Fruit fly (Drosophila melanogaster) whole organism, embryonic: Measurements from ENCODE around the gene CG14820.

Experiments
- Asciz ChIP-seq: fragments of 200-800 bp; sonication (Bioruptor generic); optimal IDR thresholded peaks from 2 replicates; lab custom pipeline; 2017; ENCODE audit warnings: missing biosample characterization, mild to moderate bottlenecking, missing genetic modification characterization, missing genetic modification reagents
- CG10321 ChIP-seq: fragments of 200-800 bp; sonication (Bioruptor generic); IDR thresholded peaks from 2 replicates; pipeline ENCODE4 v1.3.6; 2022; ENCODE audit warnings: missing biosample characterization, missing genetic modification characterization
- CG7271 ChIP-seq: fragments of 200-800 bp; sonication (Bioruptor generic); optimal IDR thresholded peaks from 2 replicates; lab custom pipeline; 2018; ENCODE audit warnings: missing biosample characterization, mild to moderate bottlenecking, missing genetic modification characterization, moderate library complexity
- CG8478 ChIP-seq: fragments of >200 bp; optimal IDR thresholded peaks from 2 replicates; lab custom pipeline; 2018
- CG9215 ChIP-seq: fragments of 200-800 bp; sonication (Bioruptor generic); IDR thresholded peaks from 2 replicates; pipeline ENCODE4 v1.3.6; 2022; ENCODE audit warnings: missing biosample characterization, missing genetic modification characterization
- Lpt ChIP-seq: fragments of >200 bp; optimal IDR thresholded peaks from 2 replicates; lab custom pipeline; 2018; ENCODE audit warnings: missing biosample characterization, missing genetic modification characterization
- stwl ChIP-seq: fragments of 200-800 bp; sonication (Bioruptor generic); optimal IDR thresholded peaks from 3 replicates; lab custom pipeline; 2018; ENCODE audit warnings: missing biosample characterization, mild to moderate bottlenecking, missing genetic modification characterization, moderate library complexity
- vnd ChIP-seq: fragments of 200-800 bp; sonication (Bioruptor generic); IDR thresholded peaks from 3 replicates; pipeline ENCODE4 v1.3.6; 2022; ENCODE audit warnings: missing biosample characterization, missing genetic modification characterization; ENCODE audit not compliant: partially characterized antibody

- TF ChIP-seq CG8478 (lab: Kevin White, UChicago) (no peak), Lpt (GFP tag; lab: Kevin White, UChicago) (no peak), Asciz (GFP tag; lab: Kevin White, UChicago) (no peak), vnd (GFP tag; lab: Robert Waterston, UW) (no peak), CG10321 (no peak), stwl (tag; lab: Kevin White, UChicago) (no peak), CG9215 (GFP tag; lab: Robert Waterston, UW) (no peak), CG7271 (tag; lab: Kevin White, UChicago) (no peak)
Measured at dm6 chr3L:6963175-6963574, 30.4 kb downstream of the CG14820 start.
